Worm (Caenorhabditis elegans): ENCODE measurements around the gene dyla-1.

ce11 chrX:16811974-16812373 is 28.9 kb upstream of the dyla-1 start:
- TF ChIP-seq madf-3 (GFP tag; IDR thresholded peaks at IDR 0.05) (no peak), egl-18 (GFP tag; IDR thresholded peaks at IDR 0.05) (no peak), unc-62 (GFP tag; optimal IDR thresholded peaks at IDR 0.05) (no peak), pha-4 (tag; optimal IDR thresholded peaks at IDR 0.05) (no peak), attf-3 (GFP tag; conservative IDR thresholded peaks at IDR 0.05) (no peak), lir-1 (GFP tag; conservative IDR thresholded peaks at IDR 0.05) (no peak), F23B12.7 (tag; optimal IDR thresholded peaks at IDR 0.05; ENCODE audit: insufficient read depth) (no peak), B0261.1 (tag; optimal IDR thresholded peaks at IDR 0.05) (no peak), K12H6.12 (tag; optimal IDR thresholded peaks at IDR 0.05) (no peak), madf-6 (GFP tag; IDR thresholded peaks at IDR 0.05) (no peak), snpc-4 (GFP tag; optimal IDR thresholded peaks at IDR 0.05) (no peak), snpc-4 (tag; optimal IDR thresholded peaks at IDR 0.05) (no peak)
